Worm (Caenorhabditis elegans) whole organism, early embryonic: ENCODE measurements around the gene hrpu-2.

Experiments
- B0310.2 ChIP-seq: sonication (generic microtip); optimal IDR thresholded peaks from 2 replicates; lab custom pipeline; 2016; ENCODE audit warnings: mild to moderate bottlenecking, missing genetic modification characterization, missing compliant biosample characterization
- F13C5.2 ChIP-seq: sonication (generic microtip); optimal IDR thresholded peaks from 2 replicates; lab custom pipeline; 2017; ENCODE audit warnings: mild to moderate bottlenecking, missing genetic modification characterization, inconsistent platforms, missing compliant biosample characterization
- aly-1 ChIP-seq: sonication (generic microtip); optimal IDR thresholded peaks from 2 replicates; lab custom pipeline; 2016; ENCODE audit warnings: missing genetic modification characterization, missing compliant biosample characterization
- ama-1 ChIP-seq: fragments of 150-350 bp; optimal IDR thresholded peaks from 2 replicates; lab custom pipeline; 2014
- ceh-13 ChIP-seq: fragments of 200-800 bp; sonication (Bioruptor generic); optimal IDR thresholded peaks from 2 replicates; lab custom pipeline; 2018; ENCODE audit warnings: mild to moderate bottlenecking, missing genetic modification characterization, missing compliant biosample characterization
- ceh-36 ChIP-seq: sonication (generic microtip); optimal IDR thresholded peaks from 2 replicates; lab custom pipeline; 2016; ENCODE audit warnings: missing genetic modification characterization, inconsistent platforms, missing compliant biosample characterization
- ets-7 ChIP-seq: sonication (generic microtip); optimal IDR thresholded peaks from 2 replicates; lab custom pipeline; 2016; ENCODE audit warnings: missing genotype, missing genetic modification characterization, missing compliant biosample characterization
- flt-1 ChIP-seq: fragments of 200-800 bp; sonication (Bioruptor generic); IDR thresholded peaks from 2 replicates; pipeline ENCODE4 v1.3.6; 2022; ENCODE audit warnings: missing genetic modification characterization, missing compliant biosample characterization
- hmbx-1 ChIP-seq: sonication (generic microtip); optimal IDR thresholded peaks from 2 replicates; lab custom pipeline; 2016; ENCODE audit warnings: mild to moderate bottlenecking, missing genetic modification characterization, missing compliant biosample characterization
- hmg-4 ChIP-seq: fragments of 200-800 bp; sonication (Bioruptor generic); optimal IDR thresholded peaks from 2 replicates; lab custom pipeline; 2018; ENCODE audit warnings: mild to moderate bottlenecking, missing genetic modification characterization, missing compliant biosample characterization
- hnd-1 ChIP-seq: sonication (generic microtip); optimal IDR thresholded peaks from 2 replicates; lab custom pipeline; 2016; ENCODE audit warnings: missing genetic modification characterization, missing compliant biosample characterization
- pes-1 ChIP-seq: fragments of 200-800 bp; sonication (Bioruptor generic); IDR thresholded peaks from 2 replicates; pipeline ENCODE4 v1.3.6; 2022; ENCODE audit warnings: missing genetic modification reagents, missing genetic modification characterization, missing compliant biosample characterization
- scrt-1 ChIP-seq: fragments of 200-800 bp; sonication (Bioruptor generic); IDR thresholded peaks from 2 replicates; pipeline ENCODE4 v1.3.6; 2022; ENCODE audit warnings: missing genetic modification characterization, missing compliant biosample characterization
- sea-1 ChIP-seq: fragments of 200-800 bp; sonication (Bioruptor generic); conservative IDR thresholded peaks from 2 replicates; pipeline ENCODE4 v1.3.6; 2022; ENCODE audit warnings: missing genetic modification characterization, missing compliant biosample characterization
- tbx-11 ChIP-seq: fragments of 200-800 bp; sonication (Bioruptor generic); IDR thresholded peaks from 2 replicates; pipeline ENCODE4 v1.3.6; 2022; ENCODE audit warnings: missing genetic modification characterization, missing compliant biosample characterization
- tbx-37 ChIP-seq: fragments of 200-800 bp; sonication (Bioruptor generic); conservative IDR thresholded peaks from 2 replicates; pipeline ENCODE4 v1.3.6; 2022; ENCODE audit warnings: missing genetic modification reagents, missing genetic modification characterization, missing compliant biosample characterization
- tra-4 ChIP-seq: sonication (generic microtip); optimal IDR thresholded peaks from 2 replicates; lab custom pipeline; 2017; ENCODE audit warnings: missing genetic modification characterization, missing compliant biosample characterization

The hrpu-2 gene

ce11 chrIV:2220896-2221295, 43.2 kb downstream of the hrpu-2 start:
- TF ChIP-seq aly-1 (tag; lab: Kevin White, UChicago), result no peak
- TF ChIP-seq flt-1 (GFP tag; lab: Robert Waterston, UW), result no peak
- TF ChIP-seq ama-1, result no peak
- no peak for TF ChIP-seq hmbx-1 (tag; lab: Kevin White, UChicago)
- TF ChIP-seq F13C5.2 (tag; lab: Kevin White, UChicago), result no peak
- no peak for TF ChIP-seq B0310.2
- no peak for TF ChIP-seq sea-1 (GFP tag; lab: Robert Waterston, UW)
- no peak for TF ChIP-seq pes-1 (GFP tag; lab: Robert Waterston, UW)
- no peak for TF ChIP-seq ceh-13 (GFP tag; lab: Kevin White, UChicago)
- TF ChIP-seq tbx-11 (GFP tag; lab: Robert Waterston, UW), result no peak
- TF ChIP-seq hnd-1, result no peak
- TF ChIP-seq ets-7, result no peak
- TF ChIP-seq tbx-37 (GFP tag; lab: Robert Waterston, UW), result no peak
- no peak for TF ChIP-seq ceh-36
- TF ChIP-seq tra-4 (tag; lab: Kevin White, UChicago), result no peak

- TF ChIP-seq flt-1 (GFP tag; lab: Robert Waterston, UW) (no peak), hnd-1 (no peak), ama-1 (no peak), tbx-37 (GFP tag; lab: Robert Waterston, UW) (no peak), B0310.2 (no peak), aly-1 (tag; lab: Kevin White, UChicago) (no peak), ets-7 (no peak), ceh-13 (GFP tag; lab: Kevin White, UChicago) (no peak), tra-4 (tag; lab: Kevin White, UChicago) (no peak), hmg-4 (GFP tag; lab: Kevin White, UChicago) (no peak), sea-1 (GFP tag; lab: Robert Waterston, UW) (no peak), hmbx-1 (tag; lab: Kevin White, UChicago) (no peak), tbx-11 (GFP tag; lab: Robert Waterston, UW) (no peak), pes-1 (GFP tag; lab: Robert Waterston, UW) (no peak), scrt-1 (GFP tag; lab: Robert Waterston, UW) (no peak), F13C5.2 (tag; lab: Kevin White, UChicago) (no peak)
Measured at ce11 chrIV:2221350-2221749, 43.7 kb downstream of the hrpu-2 start.

ce11 chrIV:2222528-2222927, 44.8 kb downstream of the hrpu-2 start, which contains the start of gene fnip-2:
Gene fnip-2, plus strand, starts transcription at chrIV:2222828.
- TF ChIP-seq scrt-1 (GFP tag; lab: Robert Waterston, UW) (no peak), hnd-1 (no peak), tbx-37 (GFP tag; lab: Robert Waterston, UW) (no peak)

- TF ChIP-seq ama-1 (no peak), F13C5.2 (tag; lab: Kevin White, UChicago) (no peak), tbx-11 (GFP tag; lab: Robert Waterston, UW) (no peak), B0310.2 (no peak), ets-7 (no peak), sea-1 (GFP tag; lab: Robert Waterston, UW) (no peak), tbx-37 (GFP tag; lab: Robert Waterston, UW) (no peak), flt-1 (GFP tag; lab: Robert Waterston, UW) (no peak), tra-4 (tag; lab: Kevin White, UChicago) (no peak), aly-1 (tag; lab: Kevin White, UChicago) (no peak), hnd-1 (no peak), hmbx-1 (tag; lab: Kevin White, UChicago) (no peak), hmg-4 (GFP tag; lab: Kevin White, UChicago) (no peak), pes-1 (GFP tag; lab: Robert Waterston, UW) (no peak), scrt-1 (GFP tag; lab: Robert Waterston, UW) (no peak), ceh-36 (no peak)
Measured at ce11 chrIV:2223144-2223543, 45.4 kb downstream of the hrpu-2 start.

- no peak for TF ChIP-seq aly-1 (tag; lab: Kevin White, UChicago)
- no peak for TF ChIP-seq tbx-11 (GFP tag; lab: Robert Waterston, UW)
- TF ChIP-seq sea-1 (GFP tag; lab: Robert Waterston, UW), result no peak
- TF ChIP-seq flt-1 (GFP tag; lab: Robert Waterston, UW), result no peak
- no peak for TF ChIP-seq ets-7
Measured at ce11 chrIV:2223685-2224084, 46.0 kb downstream of the hrpu-2 start.

- TF ChIP-seq hmg-4 (GFP tag; lab: Kevin White, UChicago) (no peak), ceh-36 (peak; percentile 88)
Measured at ce11 chrIV:2228678-2229077, 51.0 kb downstream of the hrpu-2 start.

- TF ChIP-seq scrt-1 (GFP tag; lab: Robert Waterston, UW), result no peak
- no peak for TF ChIP-seq ceh-13 (GFP tag; lab: Kevin White, UChicago)
- no peak for TF ChIP-seq hmbx-1 (tag; lab: Kevin White, UChicago)
Measured at ce11 chrIV:2235983-2236382, 58.3 kb downstream of the hrpu-2 start.

ce11 chrIV:2236654-2237613, 59.2 kb downstream of the hrpu-2 start:
- no peak for TF ChIP-seq ceh-36
- TF ChIP-seq scrt-1 (GFP tag; lab: Robert Waterston, UW), result no peak
- no peak for TF ChIP-seq tbx-37 (GFP tag; lab: Robert Waterston, UW)
- no peak for TF ChIP-seq aly-1 (tag; lab: Kevin White, UChicago)
- no peak for TF ChIP-seq flt-1 (GFP tag; lab: Robert Waterston, UW)
- no peak for TF ChIP-seq tbx-11 (GFP tag; lab: Robert Waterston, UW)
